Worm (Caenorhabditis elegans) whole organism, midembryonic: ENCODE results near the gene Y55F3AM.5.

Experiments used
- T22C8.4 ChIP-seq: fragments of 200-800 bp; sonication (Bioruptor generic); IDR thresholded peaks from 2 replicates; pipeline ENCODE4 v1.3.6; 2022; ENCODE audit warnings: missing genetic modification characterization, missing compliant biosample characterization
- cog-1 ChIP-seq: sonication (generic microtip); optimal IDR thresholded peaks from 2 replicates; lab custom pipeline; 2016; ENCODE audit warnings: missing genetic modification characterization, missing compliant biosample characterization
- flt-1 ChIP-seq: fragments of 200-800 bp; sonication (Bioruptor generic); IDR thresholded peaks from 2 replicates; pipeline ENCODE4 v1.3.6; 2022; ENCODE audit warnings: missing genetic modification characterization, missing compliant biosample characterization
- klf-2 ChIP-seq: fragments of 200-800 bp; sonication (Bioruptor generic); conservative IDR thresholded peaks from 2 replicates; pipeline ENCODE4 v1.3.6; 2022; ENCODE audit warnings: missing genetic modification reagents, missing genetic modification characterization, missing compliant biosample characterization
- med-1 ChIP-seq: sonication (generic microtip); optimal IDR thresholded peaks from 2 replicates; lab custom pipeline; 2017; ENCODE audit warnings: missing genetic modification characterization, mild to moderate bottlenecking, missing compliant biosample characterization, antibody characterized with exemption, missing genetic modification reagents; ENCODE audit not compliant: insufficient read depth
- ref-1 ChIP-seq: fragments of 200-800 bp; sonication (Bioruptor generic); conservative IDR thresholded peaks from 2 replicates; pipeline ENCODE4 v1.3.6; 2022; ENCODE audit warnings: missing genetic modification reagents, missing genetic modification characterization, missing compliant biosample characterization
- tab-1 ChIP-seq: fragments of 200-800 bp; sonication (Bioruptor generic); IDR thresholded peaks from 2 replicates; pipeline ENCODE4 v1.3.6; 2022; ENCODE audit warnings: missing genetic modification characterization, missing compliant biosample characterization
- ztf-23 ChIP-seq: fragments of 200-800 bp; sonication (Bioruptor generic); IDR thresholded peaks from 2 replicates; pipeline ENCODE4 v1.3.6; 2022; ENCODE audit warnings: missing genetic modification reagents, missing genetic modification characterization, missing compliant biosample characterization
- ztf-29 ChIP-seq: fragments of 200-800 bp; sonication (Bioruptor generic); IDR thresholded peaks from 2 replicates; pipeline ENCODE4 v1.3.6; 2022; ENCODE audit warnings: missing genetic modification reagents, missing genetic modification characterization, missing compliant biosample characterization

DNA sequence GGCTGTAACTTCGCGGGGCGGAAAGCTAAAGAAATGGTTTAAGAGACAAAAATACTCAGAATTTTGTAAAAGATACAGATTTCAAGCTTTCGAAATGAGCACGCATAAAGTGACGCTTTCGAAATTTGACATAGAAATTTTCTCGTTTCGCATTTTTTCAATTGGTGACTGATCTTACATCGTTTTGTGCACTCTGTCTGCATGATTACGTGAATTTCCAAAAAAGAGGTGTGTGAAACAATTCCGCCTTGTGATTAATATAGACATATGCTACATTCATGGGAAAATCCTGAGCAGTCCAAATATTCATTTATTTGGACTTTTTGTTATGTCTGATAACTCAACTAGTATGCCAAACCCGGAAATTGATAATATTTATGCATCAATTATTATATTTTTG, 46.7 kb downstream of the Y55F3AM.5 start, which contains the start of gene srx-12:
- TF ChIP-seq cog-1 (tag; lab: Kevin White, UChicago) (no peak), flt-1 (no peak), tab-1 (GFP tag; lab: Robert Waterston, UW) (no peak), T22C8.4 (GFP tag; lab: Robert Waterston, UW) (no peak), ztf-29 (GFP tag; lab: Robert Waterston, UW) (no peak), ztf-23 (GFP tag; lab: Robert Waterston, UW) (no peak), med-1 (GFP tag; lab: Kevin White, UChicago) (no peak), klf-2 (GFP tag; lab: Robert Waterston, UW) (no peak), ref-1 (GFP tag; lab: Robert Waterston, UW) (no peak)
